Fruit fly (Drosophila melanogaster): ENCODE results near the gene CG10413.

- TF ChIP-seq psq (optimal IDR thresholded peaks at IDR 0.05) (no peak), Sin3A (optimal IDR thresholded peaks at IDR 0.05) (no peak), h (optimal IDR thresholded peaks at IDR 0.05) (no peak), ttk (optimal IDR thresholded peaks at IDR 0.05) (no peak), Myc (optimal IDR thresholded peaks at IDR 0.05) (no peak), insv (optimal IDR thresholded peaks at IDR 0.05) (no peak)
Observed at dm6 chr2L:18624362-18624761, 19.3 kb upstream of the CG10413 start.

Data from Kc167 (cell line).